Worm (Caenorhabditis elegans) whole organism, mixed stage, embryonic: Measurements from ENCODE around the gene K04C1.3.

Experiments
- M03D4.4 ChIP-seq: sonication (generic microtip); optimal IDR thresholded peaks from 2 replicates; lab custom pipeline; 2017; ENCODE audit warnings: mild to moderate bottlenecking, missing genetic modification characterization, missing compliant biosample characterization
- blmp-1 ChIP-seq: fragments of 150-350 bp; optimal IDR thresholded peaks from 2 replicates; lab custom pipeline; 2014; ENCODE audit warnings: missing biosample characterization, missing genetic modification characterization
- ceh-39 ChIP-seq: fragments of 150-350 bp; optimal IDR thresholded peaks from 2 replicates; lab custom pipeline; 2014; ENCODE audit warnings: missing biosample characterization, missing genetic modification characterization
- ceh-43 ChIP-seq: fragments of 200-800 bp; sonication (Bioruptor generic); optimal IDR thresholded peaks from 2 replicates; lab custom pipeline; 2018; ENCODE audit warnings: mild to moderate bottlenecking, missing genetic modification characterization, moderate library complexity, missing compliant biosample characterization
- ceh-83 ChIP-seq: fragments of 200-800 bp; sonication (Bioruptor generic); optimal IDR thresholded peaks from 2 replicates; lab custom pipeline; 2018; ENCODE audit warnings: mild to moderate bottlenecking, missing genetic modification characterization, missing compliant biosample characterization
- cnd-1 ChIP-seq: fragments of 200-800 bp; sonication (Bioruptor generic); optimal IDR thresholded peaks from 2 replicates; lab custom pipeline; 2018; ENCODE audit warnings: mild to moderate bottlenecking, missing genetic modification characterization, missing compliant biosample characterization
- elt-1 ChIP-seq: sonication (generic microtip); optimal IDR thresholded peaks from 2 replicates; lab custom pipeline; 2017; ENCODE audit warnings: missing genetic modification characterization, mild to moderate bottlenecking, missing compliant biosample characterization, antibody characterized with exemption, moderate library complexity, borderline replicate concordance; ENCODE audit not compliant: insufficient read depth
- flh-1 ChIP-seq: fragments of 200-800 bp; sonication (Bioruptor generic); optimal IDR thresholded peaks from 2 replicates; lab custom pipeline; 2018; ENCODE audit warnings: mild to moderate bottlenecking, missing genetic modification characterization, moderate library complexity, missing compliant biosample characterization
- hlh-1 ChIP-seq: fragments of 150-350 bp; optimal IDR thresholded peaks from 2 replicates; lab custom pipeline; 2014; ENCODE audit warnings: missing biosample characterization, missing genetic modification reagents, missing genetic modification characterization
- lin-13 ChIP-seq: fragments of 150-350 bp; optimal IDR thresholded peaks from 2 replicates; lab custom pipeline; 2014; ENCODE audit warnings: missing biosample characterization, missing genetic modification characterization
- lin-32 ChIP-seq: fragments of 200-800 bp; sonication (Bioruptor generic); optimal IDR thresholded peaks from 2 replicates; lab custom pipeline; 2018; ENCODE audit warnings: mild to moderate bottlenecking, missing genetic modification characterization, missing compliant biosample characterization
- lsy-2 ChIP-seq: fragments of 150-350 bp; optimal IDR thresholded peaks from 2 replicates; lab custom pipeline; 2014; ENCODE audit warnings: missing biosample characterization, missing genetic modification characterization
- mab-5 ChIP-seq: fragments of 150-350 bp; optimal IDR thresholded peaks from 2 replicates; lab custom pipeline; 2014; ENCODE audit warnings: missing biosample characterization, missing genetic modification characterization
- mep-1 ChIP-seq: fragments of 150-350 bp; optimal IDR thresholded peaks from 2 replicates; lab custom pipeline; 2017; ENCODE audit warnings: missing biosample characterization, missing genetic modification reagents, missing genetic modification characterization, inconsistent platforms
- mls-2 ChIP-seq: sonication (generic microtip); optimal IDR thresholded peaks from 2 replicates; lab custom pipeline; 2016; ENCODE audit warnings: mild to moderate bottlenecking, missing genetic modification characterization, moderate library complexity, missing compliant biosample characterization
- nhr-12 ChIP-seq: fragments of 150-350 bp; optimal IDR thresholded peaks from 2 replicates; lab custom pipeline; 2014; ENCODE audit warnings: missing biosample characterization, missing genetic modification characterization
- nhr-2 ChIP-seq: fragments of 150-350 bp; optimal IDR thresholded peaks from 2 replicates; lab custom pipeline; 2014; ENCODE audit warnings: missing biosample characterization, missing genetic modification characterization
- nhr-237 ChIP-seq: fragments of 150-350 bp; optimal IDR thresholded peaks from 2 replicates; lab custom pipeline; 2014; ENCODE audit warnings: missing biosample characterization, missing genetic modification characterization
- nhr-28 ChIP-seq: fragments of 150-350 bp; optimal IDR thresholded peaks from 2 replicates; lab custom pipeline; 2014; ENCODE audit warnings: missing biosample characterization, missing genetic modification characterization
- nhr-76 ChIP-seq: sonication (generic microtip); optimal IDR thresholded peaks from 2 replicates; lab custom pipeline; 2017; ENCODE audit warnings: missing biosample characterization, missing genetic modification characterization
- pha-4 ChIP-seq: fragments of 150-350 bp; optimal IDR thresholded peaks from 2 replicates; lab custom pipeline; 2018; ENCODE audit warnings: missing biosample characterization, missing genetic modification reagents, missing genetic modification characterization
- snpc-4 ChIP-seq: fragments of 150-350 bp; optimal IDR thresholded peaks from 2 replicates; lab custom pipeline; 2014; ENCODE audit warnings: missing biosample characterization, missing genetic modification characterization
- sptf-1 ChIP-seq: sonication (generic microtip); optimal IDR thresholded peaks from 2 replicates; lab custom pipeline; 2017; ENCODE audit warnings: mild to moderate bottlenecking, missing genetic modification characterization, moderate library complexity, missing compliant biosample characterization
- unc-120 ChIP-seq: sonication (generic microtip); optimal IDR thresholded peaks from 2 replicates; lab custom pipeline; 2017; ENCODE audit warnings: missing genetic modification characterization, missing compliant biosample characterization; ENCODE audit not compliant: poor library complexity, severe bottlenecking
- unc-39 ChIP-seq: fragments of 150-350 bp; optimal IDR thresholded peaks from 2 replicates; lab custom pipeline; 2014; ENCODE audit warnings: missing biosample characterization, missing genetic modification characterization
- zip-8 ChIP-seq: fragments of 150-350 bp; optimal IDR thresholded peaks from 2 replicates; lab custom pipeline; 2014; ENCODE audit warnings: missing biosample characterization, missing genetic modification characterization
- ztf-11 ChIP-seq: fragments of 150-350 bp; optimal IDR thresholded peaks from 2 replicates; lab custom pipeline; 2014; ENCODE audit warnings: missing biosample characterization, missing genetic modification characterization

K04C1.3 gene

DNA sequence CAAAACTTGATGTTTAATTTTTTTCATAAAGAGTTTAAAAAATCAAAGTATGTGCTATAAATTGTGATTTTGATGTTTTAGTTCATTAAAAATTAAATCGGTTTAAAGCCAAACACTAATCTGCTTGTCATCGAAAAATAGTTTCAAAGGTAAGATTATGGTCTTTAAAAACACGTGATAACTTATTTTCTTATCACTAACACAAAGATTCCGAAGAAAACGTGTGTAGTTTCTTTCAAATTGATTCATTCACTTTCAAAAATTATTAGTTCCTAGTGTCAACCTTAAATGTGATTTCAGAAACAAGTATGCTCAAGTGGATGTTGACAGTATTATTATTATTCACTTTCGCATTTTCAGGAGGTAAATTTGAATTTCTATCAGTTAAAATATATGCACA, 12.8 kb upstream of the K04C1.3 start, which contains the start of gene E02H4.7:
E02H4.7 (plus strand) TSS at position 301 of the 400 bp plus-strand sequence.
- TF ChIP-seq M03D4.4 (tag; lab: Kevin White, UChicago) (no peak), mls-2 (tag; lab: Kevin White, UChicago) (no peak), nhr-237 (tag; lab: Kevin White, UChicago) (no peak), lin-13 (tag; lab: Kevin White, UChicago) (no peak), lsy-2 (tag; lab: Kevin White, UChicago) (no peak), pha-4 (tag; lab: Kevin White, UChicago) (no peak)

DNA sequence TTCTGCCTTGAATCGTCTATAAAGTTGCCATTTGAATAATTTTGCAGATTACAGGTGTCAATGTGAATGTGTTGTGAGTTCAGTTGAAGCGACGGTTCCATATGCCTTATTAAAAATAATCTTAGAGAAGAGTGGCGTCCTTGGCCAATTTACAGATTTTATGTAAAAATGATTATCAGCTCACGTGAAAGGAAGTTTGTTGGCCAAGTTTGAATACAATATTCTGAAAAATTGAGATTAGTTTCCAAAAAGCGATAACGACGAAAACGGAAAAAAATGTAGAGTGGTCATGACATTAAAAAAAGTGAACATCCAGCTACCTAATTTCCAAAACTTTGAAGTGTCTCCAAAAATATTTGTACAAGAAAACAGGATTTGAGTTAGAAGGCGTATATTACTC, 11.8 kb upstream of the K04C1.3 start, which contains the start of gene E02H4.5:
E02H4.5 (minus strand) TSS at position 101 of the 400 bp plus-strand sequence.
- no peak for TF ChIP-seq cnd-1 (tag; lab: Kevin White, UChicago)
- no peak for TF ChIP-seq zip-8
- TF ChIP-seq ceh-83 (GFP tag; lab: Kevin White, UChicago), result no peak
- no peak for TF ChIP-seq mls-2 (tag; lab: Kevin White, UChicago)
- no peak for TF ChIP-seq mab-5 (tag; lab: Kevin White, UChicago)
- no peak for TF ChIP-seq lin-32
- no peak for TF ChIP-seq unc-120 (tag; lab: Kevin White, UChicago)
- no peak for TF ChIP-seq snpc-4 (tag; lab: Kevin White, UChicago)
- no peak for TF ChIP-seq nhr-28 (tag; lab: Kevin White, UChicago)
- TF ChIP-seq nhr-237 (tag; lab: Kevin White, UChicago), result no peak
- no peak for TF ChIP-seq nhr-76 (tag; lab: Kevin White, UChicago)
- TF ChIP-seq elt-1 (tag; lab: Kevin White, UChicago), result no peak
- TF ChIP-seq nhr-2 (tag; lab: Kevin White, UChicago), result no peak
- TF ChIP-seq mep-1 (tag; lab: Kevin White, UChicago), result no peak
- no peak for TF ChIP-seq pha-4 (tag; lab: Kevin White, UChicago)
- no peak for TF ChIP-seq sptf-1 (tag; lab: Kevin White, UChicago)
- no peak for TF ChIP-seq ztf-11 (tag; lab: Kevin White, UChicago)
- TF ChIP-seq blmp-1, result no peak
- TF ChIP-seq ceh-39 (tag; lab: Kevin White, UChicago), result no peak
- no peak for TF ChIP-seq ceh-43 (GFP tag; lab: Kevin White, UChicago)

DNA sequence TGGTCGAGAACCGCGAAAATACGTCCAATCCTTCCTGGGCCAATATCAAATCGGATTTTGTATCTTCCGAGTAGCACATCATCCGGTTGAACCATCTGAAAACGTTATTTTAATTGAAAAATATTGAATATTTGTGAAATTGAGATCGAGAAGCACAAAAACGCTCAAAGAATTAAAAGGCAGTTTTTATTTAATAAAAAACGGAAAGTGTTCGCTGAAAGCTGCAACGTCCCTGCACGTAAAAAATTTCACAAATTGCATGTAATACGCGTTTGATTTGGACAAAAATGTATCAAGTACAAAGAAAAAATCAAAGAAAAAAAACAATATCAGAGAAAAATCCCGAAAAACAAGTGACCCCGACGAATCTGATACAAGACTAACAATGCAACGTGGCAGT, 8.8 kb upstream of the K04C1.3 start, which contains the start of gene E02H4.6:
E02H4.6 (minus strand) TSS at position 101 of the 400 bp plus-strand sequence.
- no peak for TF ChIP-seq cnd-1 (tag; lab: Kevin White, UChicago)
- TF ChIP-seq ceh-39 (tag; lab: Kevin White, UChicago), result no peak
- no peak for TF ChIP-seq lin-13 (tag; lab: Kevin White, UChicago)
- no peak for TF ChIP-seq lsy-2 (tag; lab: Kevin White, UChicago)
- no peak for TF ChIP-seq nhr-237 (tag; lab: Kevin White, UChicago)
- no peak for TF ChIP-seq hlh-1 (tag; lab: Kevin White, UChicago)
- TF ChIP-seq mls-2 (tag; lab: Kevin White, UChicago), result no peak
- no peak for TF ChIP-seq flh-1 (GFP tag; lab: Kevin White, UChicago)

DNA sequence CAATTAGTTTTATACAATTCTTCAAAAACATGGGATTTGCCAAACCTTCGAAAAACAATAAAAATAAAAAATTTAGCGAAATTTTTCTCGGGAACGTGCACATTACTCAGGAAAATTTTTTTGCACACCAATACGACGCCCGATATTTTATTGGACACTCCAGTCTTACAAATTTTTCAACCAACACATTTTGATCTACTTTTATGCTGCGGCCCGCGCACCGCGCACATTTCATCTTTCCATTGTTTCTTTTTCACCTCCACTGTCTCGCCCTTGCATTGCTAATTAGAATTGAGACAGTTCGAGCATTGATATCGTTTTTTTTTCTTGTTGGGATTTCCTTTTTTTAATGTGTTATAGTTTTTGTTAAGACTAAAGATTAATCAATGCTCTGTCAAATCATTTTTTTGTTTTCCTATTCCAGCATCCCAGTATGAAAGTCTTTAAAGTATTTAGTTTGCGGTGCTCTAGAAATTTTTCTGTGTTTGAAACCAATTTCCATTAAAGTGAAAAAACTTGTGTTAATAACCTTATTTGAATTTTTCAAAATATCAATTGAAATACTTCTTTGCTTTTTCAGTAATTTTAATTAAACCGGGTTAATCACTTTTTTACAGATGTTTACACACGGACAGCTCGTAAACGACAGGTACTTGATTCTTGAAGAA, 4.4 kb upstream of the K04C1.3 start, which contains the start of gene K04C1.5:
K04C1.5 (plus strand) TSS at position 618 of the 668 bp plus-strand sequence.
- TF ChIP-seq nhr-2 (tag; lab: Kevin White, UChicago) (no peak), unc-39 (no peak), mep-1 (tag; lab: Kevin White, UChicago) (no peak)

DNA sequence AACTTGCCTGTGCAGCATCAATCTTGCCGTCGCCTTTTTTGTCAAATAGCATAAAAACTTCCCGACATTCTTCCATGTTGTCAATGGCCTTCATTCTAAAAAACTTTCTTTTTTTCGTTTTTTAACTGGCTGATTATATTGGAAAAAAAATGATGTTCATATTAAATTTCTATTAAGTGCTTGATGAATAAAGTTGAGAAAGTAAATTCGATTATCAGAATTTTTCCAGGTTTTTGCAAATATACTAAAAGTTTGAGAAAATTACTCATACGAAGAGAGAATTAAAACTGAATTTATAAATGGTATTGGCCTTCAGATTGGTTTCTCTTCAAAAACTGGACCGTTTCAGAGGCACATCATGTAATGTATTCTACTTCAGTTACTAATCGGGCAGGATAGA, 3.3 kb upstream of the K04C1.3 start, which contains the start of gene mlc-6:
mlc-6 (minus strand) TSS at position 101 of the 400 bp plus-strand sequence.
- TF ChIP-seq nhr-2 (tag; lab: Kevin White, UChicago) (no peak), mab-5 (tag; lab: Kevin White, UChicago) (no peak)

DNA sequence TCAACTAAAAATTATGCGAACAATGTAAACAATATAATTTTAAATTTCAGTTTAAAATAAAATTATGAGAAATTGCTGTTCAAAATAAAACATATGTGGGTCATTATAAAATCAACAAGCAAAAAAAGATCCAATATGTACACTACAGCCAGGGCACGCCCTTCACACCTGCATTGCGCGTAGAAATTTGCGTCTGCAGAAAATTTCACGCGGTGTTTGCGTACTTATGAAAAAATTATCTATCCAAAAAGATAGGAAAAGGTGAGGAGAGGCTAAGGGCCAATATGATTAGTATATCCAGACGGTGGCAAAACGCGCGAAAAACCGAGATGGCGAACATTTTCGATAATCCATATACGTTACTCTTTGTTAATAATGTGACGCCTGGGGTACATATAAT, 1.3 kb upstream of the K04C1.3 start:
- TF ChIP-seq ceh-39 (tag; lab: Kevin White, UChicago), result peak; percentile 9
- TF ChIP-seq nhr-12 (tag; lab: Kevin White, UChicago), result no peak
- TF ChIP-seq, all 35 proteins: peak for 1
